Worm (Caenorhabditis elegans) whole organism, L4 larva: ENCODE data around the gene gmeb-1.

Experiments used
- F44E2.7 ChIP-seq: fragments of 200-800 bp; sonication (Bioruptor generic); IDR thresholded peaks from 2 replicates; pipeline ENCODE4 v2.1.2; 2022; ENCODE audit warnings: missing genetic modification characterization, missing compliant biosample characterization
- F49E8.2 ChIP-seq: sonication (generic microtip); optimal IDR thresholded peaks from 2 replicates; lab custom pipeline; 2016; ENCODE audit warnings: missing compliant biosample characterization, mild to moderate bottlenecking, missing genetic modification characterization, borderline replicate concordance
- R02D3.7 ChIP-seq: fragments of 150-350 bp; sonication (generic microtip); optimal IDR thresholded peaks from 3 replicates; lab custom pipeline; 2014; ENCODE audit warnings: missing biosample characterization, missing genetic modification characterization
- T20F7.1 ChIP-seq: fragments of 200-800 bp; sonication (Bioruptor generic); optimal IDR thresholded peaks from 2 replicates; lab custom pipeline; 2018; ENCODE audit warnings: mild to moderate bottlenecking, missing genetic modification characterization, missing compliant biosample characterization
- Y48G9A.11 ChIP-seq: fragments of 200-800 bp; sonication (Bioruptor generic); IDR thresholded peaks from 2 replicates; pipeline ENCODE4 v1.3.6; 2022; ENCODE audit warnings: missing genetic modification reagents, missing genetic modification characterization, missing compliant biosample characterization
- Y75B8A.6 ChIP-seq: fragments of 200-800 bp; sonication (Bioruptor generic); IDR thresholded peaks from 2 replicates; pipeline ENCODE4 v1.3.6; 2022; ENCODE audit warnings: missing genetic modification reagents, missing genetic modification characterization, missing compliant biosample characterization
- aha-1 ChIP-seq: fragments of 150-350 bp; peaks from one replicate; lab custom pipeline; 2014; ENCODE audit warnings: missing biosample characterization, missing genetic modification characterization
- aly-2 ChIP-seq: sonication (generic microtip); optimal IDR thresholded peaks from 2 replicates; lab custom pipeline; 2018; ENCODE audit warnings: missing biosample characterization, missing genetic modification characterization
- ceh-44 ChIP-seq: fragments of 200-800 bp; sonication (Bioruptor generic); IDR thresholded peaks from 2 replicates; pipeline ENCODE4 v1.3.6; 2022; ENCODE audit warnings: missing genetic modification reagents, missing genetic modification characterization, missing compliant biosample characterization
- ceh-62 ChIP-seq: sonication (generic microtip); optimal IDR thresholded peaks from 2 replicates; lab custom pipeline; 2017; ENCODE audit warnings: missing biosample characterization, missing genetic modification characterization
- ceh-82 ChIP-seq: sonication (generic microtip); optimal IDR thresholded peaks from 2 replicates; lab custom pipeline; 2017; ENCODE audit warnings: missing biosample characterization, missing genetic modification characterization
- daf-16 ChIP-seq, 3 experiments: sonication (generic microtip); optimal IDR thresholded peaks; 2 replicates each; lab custom pipeline; 2016 to 2017; ENCODE audit warnings: missing genetic modification characterization in 3 of 3, missing genetic modification reagents in 3 of 3, mild to moderate bottlenecking in 2 of 3, missing compliant biosample characterization in 2 of 3, missing biosample characterization in 1 of 3, moderate library complexity in 1 of 3
- dmd-9 ChIP-seq: fragments of 200-800 bp; sonication (Bioruptor generic); IDR thresholded peaks from 2 replicates; pipeline ENCODE4 v1.3.6; 2022; ENCODE audit warnings: missing genetic modification reagents, missing genetic modification characterization, missing compliant biosample characterization
- fkh-10 ChIP-seq: fragments of 150-350 bp; optimal IDR thresholded peaks from 2 replicates; lab custom pipeline; 2014; ENCODE audit warnings: missing biosample characterization, missing genetic modification reagents, missing genetic modification characterization
- fos-1 ChIP-seq: fragments of 150-350 bp; optimal IDR thresholded peaks from 2 replicates; lab custom pipeline; 2014; ENCODE audit warnings: missing biosample characterization, missing genetic modification characterization
- gei-8 ChIP-seq: fragments of 200-800 bp; sonication (Bioruptor generic); optimal IDR thresholded peaks from 2 replicates; lab custom pipeline; 2018; ENCODE audit warnings: mild to moderate bottlenecking, missing genetic modification characterization, missing compliant biosample characterization
- hif-1 ChIP-seq, 2 experiments: sonication (generic microtip); optimal IDR thresholded peaks; 2 replicates each; lab custom pipeline; 2016 to 2017; ENCODE audit warnings: missing compliant biosample characterization in 2 of 2, missing genetic modification characterization in 2 of 2, missing genetic modification reagents in 2 of 2, missing genotype in 2 of 2, mild to moderate bottlenecking in 1 of 2
- hlh-30 ChIP-seq: sonication (generic microtip); optimal IDR thresholded peaks from 2 replicates; lab custom pipeline; 2017; ENCODE audit warnings: antibody characterized with exemption, mild to moderate bottlenecking, missing genetic modification characterization, missing compliant biosample characterization; ENCODE audit not compliant: insufficient read depth
- hmg-1.1 ChIP-seq: fragments of 200-800 bp; sonication (Bioruptor generic); IDR thresholded peaks from 2 replicates; pipeline ENCODE4 v1.3.6; 2022; ENCODE audit warnings: missing genetic modification reagents, missing genetic modification characterization, missing compliant biosample characterization
- jun-1 ChIP-seq: fragments of 150-350 bp; optimal IDR thresholded peaks from 2 replicates; lab custom pipeline; 2014; ENCODE audit warnings: missing biosample characterization, missing genetic modification reagents, missing genetic modification characterization
- lim-7 ChIP-seq: fragments of 200-800 bp; sonication (Bioruptor generic); IDR thresholded peaks from 2 replicates; pipeline ENCODE4 v1.3.6; 2022; ENCODE audit warnings: missing genetic modification characterization, missing compliant biosample characterization
- lin-15B ChIP-seq: fragments of 150-350 bp; sonication (generic microtip); optimal IDR thresholded peaks from 3 replicates; lab custom pipeline; 2014; ENCODE audit warnings: missing biosample characterization, missing genetic modification characterization
- lin-38 ChIP-seq: fragments of 200-800 bp; sonication (Bioruptor generic); IDR thresholded peaks from 2 replicates; pipeline ENCODE4 v1.3.6; 2022; ENCODE audit warnings: missing genetic modification reagents, missing genetic modification characterization, missing compliant biosample characterization
- madf-5 ChIP-seq, 2 experiments: fragments of 200-800 bp; sonication (Bioruptor generic); IDR thresholded peaks; 2 replicates each; pipeline ENCODE4 v1.3.6; 2022; ENCODE audit warnings: missing compliant biosample characterization in 2 of 2, missing genetic modification characterization in 2 of 2
- mep-1 ChIP-seq: fragments of 150-350 bp; sonication (generic microtip); optimal IDR thresholded peaks from 3 replicates; lab custom pipeline; 2014; ENCODE audit warnings: missing biosample characterization, missing genetic modification characterization
- nhr-10 ChIP-seq: fragments of 150-350 bp; optimal IDR thresholded peaks from 2 replicates; lab custom pipeline; 2014; ENCODE audit warnings: missing biosample characterization, missing genetic modification characterization
- nhr-102 ChIP-seq: sonication (generic microtip); optimal IDR thresholded peaks from 2 replicates; lab custom pipeline; 2016; ENCODE audit warnings: mild to moderate bottlenecking, missing genetic modification characterization, moderate library complexity, missing compliant biosample characterization
- nhr-41 ChIP-seq: fragments of 200-800 bp; sonication (Bioruptor generic); IDR thresholded peaks from 2 replicates; pipeline ENCODE4 v1.3.6; 2022; ENCODE audit warnings: missing genetic modification reagents, missing genetic modification characterization, missing compliant biosample characterization
- pha-4 ChIP-seq, 2 experiments: fragments of 150-350 bp in 1 of 2; fragments of 200-800 bp in 1 of 2; sonication (Bioruptor generic) in 1 of 2; IDR thresholded peaks in 1 of 2; optimal IDR thresholded peaks in 1 of 2; 2 replicates each; pipeline versions ENCODE4 v1.3.6 to Lab custom; 2014 to 2022; ENCODE audit warnings: missing genetic modification characterization in 2 of 2, missing genetic modification reagents in 2 of 2, missing biosample characterization in 1 of 2, missing compliant biosample characterization in 1 of 2
- php-3 ChIP-seq: fragments of 200-800 bp; sonication (Bioruptor generic); IDR thresholded peaks from 2 replicates; pipeline ENCODE4 v1.3.6; 2022; ENCODE audit warnings: missing genetic modification reagents, missing genetic modification characterization, missing compliant biosample characterization
- pqm-1 ChIP-seq: sonication (generic microtip); optimal IDR thresholded peaks from 2 replicates; lab custom pipeline; 2017; ENCODE audit warnings: missing biosample characterization, missing genetic modification characterization
- rbr-2 ChIP-seq: sonication (generic microtip); optimal IDR thresholded peaks from 2 replicates; lab custom pipeline; 2016; ENCODE audit warnings: missing genotype, missing genetic modification characterization, missing compliant biosample characterization
- set-16 ChIP-seq: fragments of 200-800 bp; sonication (Bioruptor generic); IDR thresholded peaks from 2 replicates; pipeline ENCODE4 v1.3.6; 2022; ENCODE audit warnings: missing genetic modification reagents, missing genetic modification characterization, missing compliant biosample characterization
- skn-1 ChIP-seq: fragments of 150-350 bp; optimal IDR thresholded peaks from 2 replicates; lab custom pipeline; 2014; ENCODE audit warnings: missing biosample characterization, missing genetic modification characterization
- spr-1 ChIP-seq: sonication (generic microtip); optimal IDR thresholded peaks from 2 replicates; lab custom pipeline; 2016; ENCODE audit warnings: mild to moderate bottlenecking, missing genetic modification characterization, missing compliant biosample characterization
- unc-130 ChIP-seq: sonication (generic microtip); optimal IDR thresholded peaks from 2 replicates; lab custom pipeline; 2016; ENCODE audit warnings: missing genetic modification reagents, missing genetic modification characterization, missing compliant biosample characterization
- zip-2 ChIP-seq: fragments of 150-350 bp; optimal IDR thresholded peaks from 2 replicates; lab custom pipeline; 2014; ENCODE audit warnings: missing biosample characterization, missing genetic modification characterization

gmeb-1 gene

DNA sequence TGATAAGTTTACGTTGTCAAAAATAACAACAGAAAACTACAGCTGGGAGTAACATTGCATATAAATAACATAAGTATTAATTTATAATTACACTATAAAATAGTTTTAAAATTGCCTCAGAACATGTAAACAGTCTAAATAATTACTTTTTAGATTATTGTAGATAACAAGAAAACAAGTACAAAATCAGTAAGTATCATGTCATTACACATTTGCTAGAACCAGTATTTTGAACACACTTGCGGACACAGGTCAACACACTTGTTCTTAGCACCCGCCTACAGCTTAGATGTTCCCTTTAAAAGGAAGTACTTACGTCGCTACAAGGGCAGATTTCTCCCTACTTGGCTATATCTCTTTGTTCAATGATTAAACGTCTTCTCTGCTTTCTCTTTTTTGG lies 14.6 kb downstream of the gmeb-1 start, which contains the start of gene F23F1.2:
TSS of gene F23F1.2 (plus strand) at position 301 of the 400 bp plus-strand sequence.
- TF ChIP-seq nhr-102: no peak
- TF ChIP-seq Y75B8A.6 (GFP tag; lab: Robert Waterston, UW): no peak
- TF ChIP-seq F49E8.2 (tag; lab: Kevin White, UChicago): no peak
- no peak for TF ChIP-seq nhr-10
- no peak for TF ChIP-seq R02D3.7 (tag; lab: Kevin White, UChicago)
- no peak for TF ChIP-seq hmg-1.1 (GFP tag; lab: Robert Waterston, UW)
- no peak for TF ChIP-seq Y48G9A.11 (GFP tag; lab: Robert Waterston, UW)
- TF ChIP-seq mep-1 (tag; lab: Kevin White, UChicago): no peak
- no peak for TF ChIP-seq nhr-41 (GFP tag; lab: Robert Waterston, UW)
- TF ChIP-seq unc-130 (GFP tag; lab: Kevin White, UChicago): no peak
- no peak for TF ChIP-seq lim-7 (GFP tag; lab: Robert Waterston, UW)
- TF ChIP-seq lin-38 (GFP tag; lab: Robert Waterston, UW): no peak

DNA sequence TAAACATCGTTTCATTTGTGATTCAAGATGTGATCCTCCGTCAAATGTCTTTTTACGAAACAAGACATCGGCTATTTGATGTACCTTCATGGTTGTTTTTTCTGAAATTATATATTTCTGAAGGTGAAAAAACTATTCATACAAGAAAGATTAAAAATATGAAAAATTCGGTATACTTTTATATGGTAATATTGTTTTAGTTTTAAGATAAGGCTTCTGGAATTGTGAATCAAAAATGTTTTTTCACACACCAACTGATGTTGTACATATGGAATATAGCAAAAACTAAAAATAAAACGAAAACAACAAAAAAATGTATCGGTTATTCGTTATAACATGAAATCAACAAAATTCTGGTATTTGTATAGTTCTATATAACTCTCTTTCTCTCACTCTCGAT lies 17.9 kb downstream of the gmeb-1 start, which contains the start of gene F23F1.6:
TSS of gene F23F1.6 (minus strand) at position 101 of the 400 bp plus-strand sequence.
- no peak for TF ChIP-seq gei-8 (GFP tag; lab: Kevin White, UChicago)
- TF ChIP-seq nhr-10: no peak
- TF ChIP-seq spr-1: no peak
- TF ChIP-seq nhr-41 (GFP tag; lab: Robert Waterston, UW): no peak
- TF ChIP-seq dmd-9: no peak
- no peak for TF ChIP-seq R02D3.7 (tag; lab: Kevin White, UChicago)
- TF ChIP-seq hif-1 (tag; optimal IDR thresholded peaks at IDR 0.05; lab: Kevin White, UChicago): no peak
- no peak for TF ChIP-seq aly-2 (tag; lab: Kevin White, UChicago)
- no peak for TF ChIP-seq aha-1 (tag; lab: Kevin White, UChicago)
- TF ChIP-seq zip-2 (tag; lab: Kevin White, UChicago): no peak
- no peak for TF ChIP-seq php-3 (GFP tag; lab: Robert Waterston, UW)
- no peak for TF ChIP-seq jun-1 (tag; lab: Kevin White, UChicago)
- no peak for TF ChIP-seq pqm-1 (tag; lab: Kevin White, UChicago)
- no peak for TF ChIP-seq hlh-30 (tag; lab: Kevin White, UChicago)
- TF ChIP-seq fos-1 (tag; lab: Kevin White, UChicago): no peak
- no peak for TF ChIP-seq skn-1 (tag; lab: Kevin White, UChicago)
- no peak for TF ChIP-seq fkh-10
- TF ChIP-seq, all 104 proteins: peak for 0

DNA sequence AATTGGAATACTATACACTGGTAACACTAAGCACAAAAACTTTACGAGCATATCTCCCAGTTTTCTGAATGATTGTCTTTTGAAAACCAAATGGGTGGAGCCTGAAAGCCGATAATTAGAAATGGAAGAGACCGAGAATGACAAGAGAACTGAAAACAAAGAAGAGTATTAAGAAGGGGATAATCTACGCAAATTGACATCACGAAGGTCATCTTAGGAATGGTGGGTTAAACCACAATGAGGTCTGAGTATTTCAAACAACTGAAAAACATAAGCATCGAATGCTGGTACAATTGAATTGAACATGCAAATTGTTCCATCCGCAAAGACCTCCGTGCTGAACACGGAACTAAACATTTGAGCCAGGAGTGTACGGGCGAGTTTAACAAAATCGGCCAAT lies 20.1 kb downstream of the gmeb-1 start, which contains the start of gene spp-24:
TSS of gene spp-24 (minus strand) at position 101 of the 400 bp plus-strand sequence.
- no peak for TF ChIP-seq ceh-82
- TF ChIP-seq dmd-9: no peak
- TF ChIP-seq daf-16 (GFP tag; optimal IDR thresholded peaks at IDR 0.05; lab: Kevin White, UChicago): no peak
- TF ChIP-seq daf-16 (tag; optimal IDR thresholded peaks at IDR 0.05; lab: Kevin White, UChicago): no peak
- TF ChIP-seq T20F7.1 (GFP tag; lab: Kevin White, UChicago): no peak
- no peak for TF ChIP-seq madf-5 (GFP tag; IDR thresholded peaks at IDR 0.05; lab: Robert Waterston, UW)
- TF ChIP-seq pha-4 (GFP tag; IDR thresholded peaks at IDR 0.05; lab: Robert Waterston, UW): no peak
- no peak for TF ChIP-seq pha-4 (tag; optimal IDR thresholded peaks at IDR 0.05; lab: Kevin White, UChicago)
- TF ChIP-seq set-16 (GFP tag; lab: Robert Waterston, UW): no peak
- TF ChIP-seq ceh-44 (GFP tag; lab: Robert Waterston, UW): no peak
- TF ChIP-seq lin-15B (tag; lab: Kevin White, UChicago): no peak
- TF ChIP-seq F44E2.7 (GFP tag; lab: Robert Waterston, UW): no peak
- TF ChIP-seq ceh-62 (tag; lab: Kevin White, UChicago): no peak
- no peak for TF ChIP-seq rbr-2 (tag; lab: Kevin White, UChicago)
